Comparison of ENCODE assay signal across 1 fruit fly cellular context in the genomic region with DNA sequence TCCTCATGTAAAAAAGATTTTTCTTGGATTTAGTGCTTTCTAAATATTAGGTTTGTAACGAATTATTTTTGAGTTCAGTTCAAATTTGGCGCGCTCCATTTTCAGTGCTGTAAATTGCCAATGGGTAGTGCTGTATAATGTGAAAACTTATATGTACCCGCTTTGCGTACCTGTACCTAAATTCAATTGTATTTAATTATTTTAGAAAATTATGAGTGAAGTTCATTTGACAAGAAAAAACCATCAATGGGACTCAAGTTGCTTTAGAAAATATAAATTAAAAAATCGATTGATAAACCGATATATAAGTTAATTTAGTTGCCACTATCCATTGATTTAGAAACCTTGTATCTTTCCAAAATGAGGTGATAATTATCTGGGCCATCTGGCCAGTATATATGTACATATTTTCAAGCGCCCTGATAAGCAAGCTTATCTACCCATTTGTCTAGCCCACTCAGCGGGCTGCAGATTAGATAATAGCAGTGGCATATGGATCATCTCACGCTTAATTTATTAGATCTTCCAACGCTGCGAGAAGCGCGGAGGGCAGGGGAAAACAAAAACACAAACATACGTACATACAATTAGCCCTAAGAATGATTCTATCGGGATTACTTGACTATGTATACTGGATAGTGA.
TF ChIP-seq lines count a peak whose summit lies in the region.

No protein-coding gene starts in this region.

TF ChIP-seq in whole organism, embryonic, 481 proteins besides CTCF, POLR2A, EP300 and RAD21 (continued from another document):
- TF ChIP-seq disco-r (GFP tag; optimal IDR thresholded peaks at IDR 0.05; lab: Kevin White, UChicago) (no peak), tx (GFP tag; optimal IDR thresholded peaks at IDR 0.05; lab: Kevin White, UChicago) (no peak), stwl (tag; optimal IDR thresholded peaks at IDR 0.05; lab: Kevin White, UChicago) (peak; percentile 63), CG4360 (GFP tag; IDR thresholded peaks at IDR 0.05; lab: Robert Waterston, UW) (no peak), nom (GFP tag; optimal IDR thresholded peaks at IDR 0.05; lab: Kevin White, UChicago) (peak; percentile 20), Mes4 (GFP tag; optimal IDR thresholded peaks at IDR 0.05; lab: Kevin White, UChicago) (no peak), unc-4 (GFP tag; IDR thresholded peaks at IDR 0.05; lab: Robert Waterston, UW; ENCODE audit: partially characterized antibody) (no peak), tgo (GFP tag; IDR thresholded peaks at IDR 0.05; lab: Robert Waterston, UW) (no peak), CG12391 (tag; optimal IDR thresholded peaks at IDR 0.05; lab: Kevin White, UChicago) (peak; percentile 29), Dek (tag; optimal IDR thresholded peaks at IDR 0.05; lab: Kevin White, UChicago) (no peak), CG15011 (GFP tag; optimal IDR thresholded peaks at IDR 0.05; lab: Kevin White, UChicago) (no peak), CG4328 (GFP tag; optimal IDR thresholded peaks at IDR 0.05; lab: Kevin White, UChicago) (no peak), trh (GFP tag; optimal IDR thresholded peaks at IDR 0.05; lab: Kevin White, UChicago) (no peak), CrebB (tag; optimal IDR thresholded peaks at IDR 0.05; lab: Kevin White, UChicago) (peak; percentile 4), CG8388 (GFP tag; optimal IDR thresholded peaks at IDR 0.05; lab: Kevin White, UChicago) (no peak), unpg (GFP tag; optimal IDR thresholded peaks at IDR 0.05; lab: Kevin White, UChicago) (peak; percentile 1), CG5953 (GFP tag; IDR thresholded peaks at IDR 0.05; lab: Robert Waterston, UW) (no peak), pb (GFP tag; optimal IDR thresholded peaks at IDR 0.05; lab: Kevin White, UChicago) (no peak), fd96Cb (tag; optimal IDR thresholded peaks at IDR 0.05; lab: Kevin White, UChicago) (no peak), z (GFP tag; IDR thresholded peaks at IDR 0.05; lab: Robert Waterston, UW) (no peak), CG10654 (GFP tag; optimal IDR thresholded peaks at IDR 0.05; lab: Kevin White, UChicago) (peak; percentile 31)
